Fruit fly (Drosophila melanogaster) whole organism, embryonic: ENCODE data around the gene betaTub65B.
A peak's percentile ranks its signal among the peaks of the same experiment; 100 is the strongest.

Experiments
- ATbp ChIP-seq: fragments of 200-800 bp; sonication (Bioruptor generic); optimal IDR thresholded peaks from 2 replicates; lab custom pipeline; 2017; ENCODE audit warnings: missing biosample characterization, mild to moderate bottlenecking, missing genetic modification characterization, missing genetic modification reagents
- Abd-B ChIP-seq: fragments of 200-800 bp; sonication (Bioruptor generic); optimal IDR thresholded peaks from 2 replicates; lab custom pipeline; 2018; ENCODE audit warnings: missing biosample characterization, mild to moderate bottlenecking, missing genetic modification characterization, moderate library complexity
- BEAF-32 ChIP-seq: fragments of 200-800 bp; sonication (Bioruptor generic); optimal IDR thresholded peaks from 3 replicates; lab custom pipeline; 2017; ENCODE audit warnings: missing biosample characterization, missing genetic modification characterization, mild to moderate bottlenecking, moderate library complexity, missing genetic modification reagents
- CG11247 ChIP-seq: fragments of 200-800 bp; sonication (Bioruptor generic); IDR thresholded peaks from 2 replicates; pipeline ENCODE4 v1.3.6; 2022; ENCODE audit warnings: missing biosample characterization, missing genetic modification characterization
- CG11504 ChIP-seq: fragments of 200-800 bp; sonication (Bioruptor generic); optimal IDR thresholded peaks from 3 replicates; lab custom pipeline; 2019; ENCODE audit warnings: missing biosample characterization, mild to moderate bottlenecking, missing genetic modification characterization, moderate library complexity
- CG11560 ChIP-seq: fragments of 200-800 bp; sonication (Bioruptor generic); IDR thresholded peaks from 3 replicates; pipeline ENCODE4 v1.3.6; 2022; ENCODE audit warnings: missing biosample characterization, missing genetic modification characterization
- CG13775 ChIP-seq: fragments of 200-800 bp; sonication (Bioruptor generic); optimal IDR thresholded peaks from 3 replicates; lab custom pipeline; 2017; ENCODE audit warnings: missing biosample characterization, mild to moderate bottlenecking, missing genetic modification characterization
- CG13894 ChIP-seq: fragments of 200-800 bp; sonication (Bioruptor generic); optimal IDR thresholded peaks from 3 replicates; lab custom pipeline; 2018; ENCODE audit warnings: missing biosample characterization, mild to moderate bottlenecking, missing genetic modification characterization, moderate library complexity
- CG14441 ChIP-seq: fragments of 200-800 bp; sonication (Bioruptor generic); IDR thresholded peaks from 2 replicates; pipeline ENCODE4 v1.3.6; 2022; ENCODE audit warnings: missing biosample characterization, missing genetic modification characterization
- CG15269 ChIP-seq: fragments of 200-800 bp; sonication (Bioruptor generic); optimal IDR thresholded peaks from 2 replicates; lab custom pipeline; 2018; ENCODE audit warnings: missing biosample characterization, mild to moderate bottlenecking, missing genetic modification characterization, moderate library complexity
- CG16863 ChIP-seq: fragments of 200-800 bp; sonication (Bioruptor generic); optimal IDR thresholded peaks from 3 replicates; lab custom pipeline; 2016; ENCODE audit warnings: missing biosample characterization, missing genetic modification characterization
- CG2678 ChIP-seq: fragments of 200-800 bp; sonication (Bioruptor generic); optimal IDR thresholded peaks from 3 replicates; lab custom pipeline; 2019; ENCODE audit warnings: missing biosample characterization, mild to moderate bottlenecking, missing genetic modification characterization, moderate library complexity
- CG4282 ChIP-seq: fragments of 200-800 bp; sonication (Bioruptor generic); optimal IDR thresholded peaks from 2 replicates; lab custom pipeline; 2016; ENCODE audit warnings: missing biosample characterization, missing genetic modification characterization
- CG4617 ChIP-seq: fragments of 200-800 bp; sonication (Bioruptor generic); optimal IDR thresholded peaks from 3 replicates; lab custom pipeline; 2016; ENCODE audit warnings: missing biosample characterization, missing genetic modification characterization, borderline replicate concordance
- CG6689 ChIP-seq: fragments of 200-800 bp; sonication (Bioruptor generic); IDR thresholded peaks from 2 replicates; pipeline ENCODE4 v1.3.6; 2022; ENCODE audit warnings: missing biosample characterization, missing genetic modification characterization
- CG7556 ChIP-seq: fragments of 200-800 bp; sonication (Bioruptor generic); optimal IDR thresholded peaks from 2 replicates; lab custom pipeline; 2017; ENCODE audit warnings: missing biosample characterization, mild to moderate bottlenecking, missing genetic modification characterization
- CG9215 ChIP-seq: fragments of 200-800 bp; sonication (Bioruptor generic); IDR thresholded peaks from 2 replicates; pipeline ENCODE4 v1.3.6; 2022; ENCODE audit warnings: missing biosample characterization, missing genetic modification characterization
- Chrac-16 ChIP-seq: fragments of 200-800 bp; sonication (Bioruptor generic); optimal IDR thresholded peaks from 3 replicates; lab custom pipeline; 2016; ENCODE audit warnings: missing biosample characterization, missing genetic modification characterization
- D19A ChIP-seq: fragments of 200-800 bp; optimal IDR thresholded peaks from 3 replicates; lab custom pipeline; 2019; ENCODE audit warnings: missing biosample characterization, mild to moderate bottlenecking, missing genetic modification characterization, moderate library complexity
- Dll ChIP-seq: fragments of 200-800 bp; sonication (Bioruptor generic); IDR thresholded peaks from 4 replicates; pipeline ENCODE4 v1.3.6; 2022; ENCODE audit warnings: missing biosample characterization, missing genetic modification characterization; ENCODE audit not compliant: partially characterized antibody
- HHEX ChIP-seq: fragments of 200-800 bp; sonication (Bioruptor generic); optimal IDR thresholded peaks from 3 replicates; lab custom pipeline; 2017; ENCODE audit warnings: missing biosample characterization, mild to moderate bottlenecking, missing genetic modification characterization, missing genetic modification reagents
- Hand ChIP-seq: fragments of 200-800 bp; sonication (Bioruptor generic); optimal IDR thresholded peaks from 2 replicates; lab custom pipeline; 2017; ENCODE audit warnings: mild to moderate bottlenecking, missing biosample characterization, missing genetic modification reagents, missing genetic modification characterization
- Hsf ChIP-seq: fragments of 200-800 bp; sonication (Bioruptor generic); optimal IDR thresholded peaks from 3 replicates; lab custom pipeline; 2016; ENCODE audit warnings: missing biosample characterization, missing genetic modification characterization
- Myb ChIP-seq: fragments of 200-800 bp; sonication (Bioruptor generic); optimal IDR thresholded peaks from 2 replicates; lab custom pipeline; 2016; ENCODE audit warnings: missing biosample characterization, missing genetic modification characterization
- NC2β ChIP-seq: fragments of 200-800 bp; sonication (Bioruptor generic); optimal IDR thresholded peaks from 2 replicates; lab custom pipeline; 2016; ENCODE audit warnings: missing biosample characterization, missing genetic modification characterization
- Sox102F ChIP-seq: fragments of 200-800 bp; sonication (Bioruptor generic); optimal IDR thresholded peaks from 2 replicates; lab custom pipeline; 2018; ENCODE audit warnings: missing biosample characterization, mild to moderate bottlenecking, missing genetic modification characterization, moderate library complexity
- Sry-β ChIP-seq: fragments of 200-800 bp; sonication (Bioruptor generic); optimal IDR thresholded peaks from 2 replicates; lab custom pipeline; 2018; ENCODE audit warnings: missing biosample characterization, mild to moderate bottlenecking, missing genetic modification characterization, moderate library complexity
- Ssrp ChIP-seq: fragments of 200-800 bp; sonication (Bioruptor generic); optimal IDR thresholded peaks from 2 replicates; lab custom pipeline; 2018; ENCODE audit warnings: missing biosample characterization, mild to moderate bottlenecking, missing genetic modification characterization, moderate library complexity
- Usf ChIP-seq: fragments of 200-800 bp; sonication (Bioruptor generic); optimal IDR thresholded peaks from 2 replicates; lab custom pipeline; 2017; ENCODE audit warnings: missing genotype, missing biosample characterization, missing genetic modification characterization
- Vsx1 ChIP-seq: fragments of 200-800 bp; sonication (Bioruptor generic); optimal IDR thresholded peaks from 2 replicates; lab custom pipeline; 2017; ENCODE audit warnings: missing biosample characterization, mild to moderate bottlenecking, missing genetic modification characterization, missing genetic modification reagents
- ara ChIP-seq: fragments of 200-800 bp; sonication (Bioruptor generic); IDR thresholded peaks from 2 replicates; pipeline ENCODE4 v1.3.6; 2022; ENCODE audit warnings: missing biosample characterization, missing genetic modification characterization
- bab2 ChIP-seq: fragments of 200-800 bp; sonication (Bioruptor generic); optimal IDR thresholded peaks from 2 replicates; lab custom pipeline; 2016; ENCODE audit warnings: missing biosample characterization, missing genetic modification characterization
- corto ChIP-seq: fragments of 200-800 bp; sonication (Bioruptor generic); optimal IDR thresholded peaks from 2 replicates; lab custom pipeline; 2016; ENCODE audit warnings: missing biosample characterization, mild to moderate bottlenecking, missing genetic modification characterization, moderate library complexity
- dan ChIP-seq: fragments of 200-800 bp; sonication (Bioruptor generic); IDR thresholded peaks from 2 replicates; pipeline ENCODE4 v1.3.6; 2022; ENCODE audit warnings: missing biosample characterization, missing genetic modification characterization
- dimm ChIP-seq: fragments of 200-800 bp; sonication (Bioruptor generic); IDR thresholded peaks from 2 replicates; pipeline ENCODE4 v1.3.6; 2022; ENCODE audit warnings: missing biosample characterization, missing genetic modification characterization
- dmrt11E ChIP-seq: fragments of 200-800 bp; sonication (Bioruptor generic); optimal IDR thresholded peaks from 3 replicates; lab custom pipeline; 2018; ENCODE audit warnings: missing biosample characterization, mild to moderate bottlenecking, missing genetic modification characterization, moderate library complexity
- ewg ChIP-seq: fragments of 200-800 bp; sonication (Bioruptor generic); optimal IDR thresholded peaks from 3 replicates; lab custom pipeline; 2017; ENCODE audit warnings: mild to moderate bottlenecking, missing biosample characterization, missing genetic modification reagents, missing genetic modification characterization
- hbn ChIP-seq: fragments of 200-800 bp; sonication (Bioruptor generic); IDR thresholded peaks from 2 replicates; pipeline ENCODE4 v1.3.6; 2022; ENCODE audit warnings: missing biosample characterization, missing genetic modification characterization; ENCODE audit not compliant: partially characterized antibody
- jing ChIP-seq: fragments of 200-800 bp; sonication (Bioruptor generic); optimal IDR thresholded peaks from 2 replicates; lab custom pipeline; 2018; ENCODE audit warnings: missing biosample characterization, mild to moderate bottlenecking, missing genetic modification characterization
- jumu ChIP-seq: fragments of 200-800 bp; sonication (Bioruptor generic); optimal IDR thresholded peaks from 3 replicates; lab custom pipeline; 2016; ENCODE audit warnings: missing biosample characterization, missing genetic modification characterization
- klu ChIP-seq: fragments of 200-800 bp; sonication (Bioruptor generic); IDR thresholded peaks from 2 replicates; pipeline ENCODE4 v1.3.6; 2022; ENCODE audit warnings: missing biosample characterization, missing genetic modification characterization
- lilli ChIP-seq: fragments of 200-800 bp; sonication (Bioruptor generic); optimal IDR thresholded peaks from 3 replicates; lab custom pipeline; 2016; ENCODE audit warnings: missing biosample characterization, missing genetic modification characterization
- lola ChIP-seq, 3 experiments: fragments of >200 bp in 2 of 3; fragments of 200-800 bp in 1 of 3; sonication (Bioruptor generic) in 1 of 3; optimal IDR thresholded peaks; 2 replicates each; lab custom pipeline; 2017 to 2019; ENCODE audit warnings: missing biosample characterization in 3 of 3, missing genetic modification characterization in 3 of 3, mild to moderate bottlenecking in 1 of 3, moderate library complexity in 1 of 3
- mirr ChIP-seq: fragments of 200-800 bp; sonication (Bioruptor generic); optimal IDR thresholded peaks from 3 replicates; lab custom pipeline; 2018; ENCODE audit warnings: missing biosample characterization, mild to moderate bottlenecking, missing genetic modification characterization
- nerfin-1 ChIP-seq: fragments of 200-800 bp; sonication (Bioruptor generic); optimal IDR thresholded peaks from 3 replicates; lab custom pipeline; 2019; ENCODE audit warnings: missing biosample characterization, mild to moderate bottlenecking, missing genetic modification characterization, moderate library complexity
- org-1 ChIP-seq: fragments of 200-800 bp; sonication (Bioruptor generic); optimal IDR thresholded peaks from 2 replicates; lab custom pipeline; 2017; ENCODE audit warnings: missing biosample characterization, missing genetic modification characterization
- pzg ChIP-seq: fragments of 200-800 bp; sonication (Bioruptor generic); optimal IDR thresholded peaks from 3 replicates; lab custom pipeline; 2018; ENCODE audit warnings: missing biosample characterization, mild to moderate bottlenecking, missing genetic modification characterization, moderate library complexity
- salm ChIP-seq: fragments of 200-800 bp; sonication (Bioruptor generic); optimal IDR thresholded peaks from 2 replicates; lab custom pipeline; 2018; ENCODE audit warnings: missing biosample characterization, mild to moderate bottlenecking, missing genetic modification characterization
- sima ChIP-seq: fragments of 200-800 bp; sonication (Bioruptor generic); optimal IDR thresholded peaks from 2 replicates; lab custom pipeline; 2016; ENCODE audit warnings: missing biosample characterization, missing genetic modification characterization
- sob ChIP-seq: fragments of 200-800 bp; sonication (Bioruptor generic); IDR thresholded peaks from 2 replicates; pipeline ENCODE4 v1.3.6; 2022; ENCODE audit warnings: missing biosample characterization, missing genetic modification characterization

The betaTub65B gene

dm6 chr3L:6576709-6577108, 46.2 kb downstream of the betaTub65B start (continued):
- TF ChIP-seq CG11504 (peak; percentile 82), Hsf (peak; percentile 54), lola (GFP tag; optimal IDR thresholded peaks at IDR 0.05; lab: Kevin White, UChicago) (no peak), Hand (GFP tag; lab: Kevin White, UChicago) (peak; percentile 16), BEAF-32 (GFP tag; lab: Kevin White, UChicago) (no peak), CG16863 (GFP tag; lab: Kevin White, UChicago) (peak; percentile 36), D19A (tag; lab: Kevin White, UChicago) (no peak), CG6689 (peak; percentile 68), CG7556 (no peak), hbn (GFP tag; lab: Robert Waterston, UW) (no peak), dimm (GFP tag; lab: Robert Waterston, UW) (peak; percentile 36; the same call in 1 of the 2 replicates), CG11560 (peak; percentile 28; the same call in 1 of the 3 replicates), Ssrp (tag; lab: Kevin White, UChicago) (peak; percentile 67), org-1 (peak; percentile 46), dmrt11E (tag; lab: Kevin White, UChicago) (no peak), CG4617 (GFP tag; lab: Kevin White, UChicago) (no peak), CG15269 (peak; percentile 78), Chrac-16 (GFP tag; lab: Kevin White, UChicago) (peak; percentile 14), Usf (no peak), CG2678 (tag; lab: Kevin White, UChicago) (peak; percentile 81), Dll (GFP tag; lab: Robert Waterston, UW) (no peak), klu (GFP tag; lab: Robert Waterston, UW) (no peak), nerfin-1 (tag; lab: Kevin White, UChicago) (no peak), ewg (GFP tag; lab: Kevin White, UChicago) (peak; percentile 43), Myb (GFP tag; lab: Kevin White, UChicago) (peak; percentile 6), sima (GFP tag; lab: Kevin White, UChicago) (no peak), CG11247 (GFP tag; lab: Robert Waterston, UW) (0 out of 2 replicates have a peak, but pooled peaks have one; percentile 44), ATbp (peak; percentile 13), CG14441 (GFP tag; lab: Robert Waterston, UW) (peak; percentile 82), dan (GFP tag; lab: Robert Waterston, UW) (0 out of 2 replicates have a peak, but pooled peaks have one; percentile 36), jumu (GFP tag; lab: Kevin White, UChicago) (no peak), pzg (GFP tag; lab: Kevin White, UChicago) (no peak), NC2β (GFP tag; lab: Kevin White, UChicago) (no peak), jing (GFP tag; lab: Kevin White, UChicago) (peak; percentile 57), ara (GFP tag; lab: Robert Waterston, UW) (peak; percentile 48; the same call in 1 of the 2 replicates), CG13894 (tag; lab: Kevin White, UChicago) (peak; percentile 14), Sox102F (GFP tag; lab: Kevin White, UChicago) (peak; percentile 81), CG13775 (GFP tag; lab: Kevin White, UChicago) (no peak), bab2 (GFP tag; lab: Kevin White, UChicago) (peak; percentile 54), mirr (GFP tag; lab: Kevin White, UChicago) (no peak), salm (tag; lab: Kevin White, UChicago) (no peak), corto (GFP tag; lab: Kevin White, UChicago) (no peak), sob (GFP tag; lab: Robert Waterston, UW) (peak; percentile 66), Sry-β (no peak), lilli (GFP tag; lab: Kevin White, UChicago) (no peak), CG4282 (GFP tag; lab: Kevin White, UChicago) (peak; percentile 9), Abd-B (GFP tag; lab: Kevin White, UChicago) (peak; percentile 70), Vsx1 (no peak), CG9215 (GFP tag; lab: Robert Waterston, UW) (peak; percentile 46), HHEX (GFP tag; lab: Kevin White, UChicago) (peak; percentile 58)
